Fruit fly (Drosophila melanogaster): ENCODE measurements around the gene CG17477.

CG17477 gene

DNA sequence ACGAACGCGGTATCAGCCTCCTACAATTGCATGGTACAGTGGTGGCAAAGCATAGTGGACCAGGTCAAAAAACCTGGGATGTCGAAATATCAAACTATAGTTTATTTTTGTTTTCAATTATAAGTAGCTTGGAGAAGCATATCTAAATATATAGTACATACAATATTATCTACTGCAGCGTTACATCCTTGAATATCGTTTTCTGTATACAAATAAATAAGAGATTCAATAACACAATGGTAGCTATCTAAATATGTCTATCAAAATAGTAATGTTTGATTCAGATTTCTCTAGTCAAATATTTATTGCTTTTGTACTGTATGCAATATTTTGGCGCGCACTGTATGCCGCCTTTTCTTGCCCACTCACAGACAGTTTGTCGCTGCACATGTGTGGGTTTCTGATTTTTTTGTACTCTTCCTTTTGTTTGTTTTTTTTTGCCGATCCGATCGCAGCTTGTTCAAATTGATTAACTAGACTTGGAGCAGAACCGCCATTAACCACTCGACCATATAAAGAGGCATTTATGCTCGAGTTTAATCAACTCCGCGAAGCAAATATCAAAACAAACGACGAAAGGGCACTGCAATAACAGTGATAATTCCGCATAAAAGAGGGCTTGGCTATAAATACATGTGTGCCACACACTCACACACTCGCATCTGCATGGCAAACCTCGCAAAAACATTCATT is 45.9 kb downstream of the CG17477 start (continued):
- TF ChIP-seq CG6854 (GFP tag; optimal IDR thresholded peaks at IDR 0.05) (peak; percentile 95), CG6683 (GFP tag; optimal IDR thresholded peaks at IDR 0.05) (peak; percentile 93), CG17186 (GFP tag; optimal IDR thresholded peaks at IDR 0.05) (peak; percentile 81), CG4820 (GFP tag; optimal IDR thresholded peaks at IDR 0.05) (peak; percentile 93), CG10959 (GFP tag; IDR thresholded peaks at IDR 0.05) (peak; percentile 77), CG8281 (tag; optimal IDR thresholded peaks at IDR 0.05) (peak; percentile 87), pho (GFP tag; optimal IDR thresholded peaks at IDR 0.05) (peak; percentile 89), klu (GFP tag; IDR thresholded peaks at IDR 0.05) (peak; percentile 91), Dip3 (GFP tag; optimal IDR thresholded peaks at IDR 0.05) (peak; percentile 88), CG12236 (GFP tag; optimal IDR thresholded peaks at IDR 0.05) (peak; percentile 80), NK7.1 (GFP tag; optimal IDR thresholded peaks at IDR 0.05) (peak; percentile 84), Bgb (GFP tag; IDR thresholded peaks at IDR 0.05; ENCODE audit: partially characterized antibody) (no peak), bbx (GFP tag; IDR thresholded peaks at IDR 0.05; ENCODE audit: partially characterized antibody) (no peak), eve (GFP tag; optimal IDR thresholded peaks at IDR 0.05) (no peak), lov (optimal IDR thresholded peaks at IDR 0.05) (no peak), lov (GFP tag; IDR thresholded peaks at IDR 0.05) (peak; percentile 90), mirr (GFP tag; optimal IDR thresholded peaks at IDR 0.05) (peak; percentile 8)

DNA sequence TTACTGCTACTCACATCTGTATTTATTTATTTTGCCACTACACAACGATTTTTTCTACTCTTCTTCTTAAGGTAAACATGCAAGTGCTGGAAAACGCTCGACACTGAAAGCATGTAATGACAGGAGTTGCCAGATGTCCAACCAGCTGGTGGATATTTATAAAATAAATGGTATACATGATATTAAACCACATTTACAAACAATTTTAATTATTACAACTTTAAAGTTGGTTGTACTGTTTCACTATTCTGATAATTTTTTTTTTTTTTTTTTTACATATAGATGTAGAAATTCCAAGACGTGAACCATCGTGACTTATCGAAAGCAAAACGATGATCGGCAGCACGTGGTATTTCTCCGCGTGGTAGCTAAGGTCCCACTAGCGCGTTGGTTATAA is 46.9 kb downstream of the CG17477 start, which contains the start of the genes Keap1 and kuk:
Gene Keap1, minus strand, starts transcription at position 87 of the 397 bp plus-strand sequence.
Gene kuk, plus strand, starts transcription at position 386 of the 397 bp plus-strand sequence.
- TF ChIP-seq Fer1 (GFP tag; optimal IDR thresholded peaks at IDR 0.05) (peak; percentile 37), tup (GFP tag; optimal IDR thresholded peaks at IDR 0.05) (peak; percentile 23), bcd (GFP tag; optimal IDR thresholded peaks at IDR 0.05) (peak; percentile 60), CG7928 (GFP tag; optimal IDR thresholded peaks at IDR 0.05) (peak; percentile 43), Doc2 (GFP tag; IDR thresholded peaks at IDR 0.05) (no peak), CG4404 (GFP tag; IDR thresholded peaks at IDR 0.05) (no peak), pzg (GFP tag; optimal IDR thresholded peaks at IDR 0.05) (peak; percentile 82), Optix (GFP tag; IDR thresholded peaks at IDR 0.05) (no peak), CG33213 (GFP tag; optimal IDR thresholded peaks at IDR 0.05) (peak; percentile 77), z (GFP tag; IDR thresholded peaks at IDR 0.05) (no peak), grn (GFP tag; optimal IDR thresholded peaks at IDR 0.05) (no peak), Adf1 (GFP tag; IDR thresholded peaks at IDR 0.05) (no peak), Sox102F (GFP tag; optimal IDR thresholded peaks at IDR 0.05) (peak; percentile 22), C15 (GFP tag; IDR thresholded peaks at IDR 0.05) (no peak), CG17912 (GFP tag; optimal IDR thresholded peaks at IDR 0.05) (peak; percentile 6), croc (GFP tag; conservative IDR thresholded peaks at IDR 0.05) (0 out of 3 replicates have a peak, but pooled peaks have one; percentile 15), crp (GFP tag; optimal IDR thresholded peaks at IDR 0.05) (peak; percentile 5 to 81), nerfin-1 (tag; optimal IDR thresholded peaks at IDR 0.05) (no peak), dpn (GFP tag; optimal IDR thresholded peaks at IDR 0.05) (peak; percentile 65 to 71), usp (GFP tag; optimal IDR thresholded peaks at IDR 0.05) (no peak), CG3847 (GFP tag; IDR thresholded peaks at IDR 0.05) (peak; percentile 87), CG13775 (GFP tag; optimal IDR thresholded peaks at IDR 0.05) (peak; percentile 53), prd (optimal IDR thresholded peaks at IDR 0.05) (no peak), prd (GFP tag; IDR thresholded peaks at IDR 0.05) (peak; percentile 51; the same call in 1 of the 3 replicates), dati (GFP tag; IDR thresholded peaks at IDR 0.05) (no peak), trh (GFP tag; optimal IDR thresholded peaks at IDR 0.05) (peak; percentile 30), CG2129 (GFP tag; IDR thresholded peaks at IDR 0.05; ENCODE audit: partially characterized antibody) (peak; percentile 66), en (GFP tag; optimal IDR thresholded peaks at IDR 0.05) (no peak), tap (tag; optimal IDR thresholded peaks at IDR 0.05) (no peak), HmgZ (tag; optimal IDR thresholded peaks at IDR 0.05) (peak; percentile 73), CG8478 (optimal IDR thresholded peaks at IDR 0.05) (no peak), ranshi (GFP tag; IDR thresholded peaks at IDR 0.05) (peak; percentile 67), CG9437 (GFP tag; optimal IDR thresholded peaks at IDR 0.05) (no peak), CG42726 (GFP tag; IDR thresholded peaks at IDR 0.05; ENCODE audit: partially characterized antibody) (peak; percentile 84)

Data from whole organism, embryonic.